Worm (Caenorhabditis elegans) whole organism, midembryonic: ENCODE results near the gene nas-17.
"Not testable (repeated sequence)": the region's sequence is repeated elsewhere in the genome, so short reads cannot be mapped to it uniquely, and the experiment has no call there.

Experiments
- T22C8.4 ChIP-seq: fragments of 200-800 bp; sonication (Bioruptor generic); IDR thresholded peaks from 2 replicates; pipeline ENCODE4 v1.3.6; 2022; ENCODE audit warnings: missing genetic modification characterization, missing compliant biosample characterization
- cog-1 ChIP-seq: sonication (generic microtip); optimal IDR thresholded peaks from 2 replicates; lab custom pipeline; 2016; ENCODE audit warnings: missing genetic modification characterization, missing compliant biosample characterization
- flt-1 ChIP-seq: fragments of 200-800 bp; sonication (Bioruptor generic); IDR thresholded peaks from 2 replicates; pipeline ENCODE4 v1.3.6; 2022; ENCODE audit warnings: missing genetic modification characterization, missing compliant biosample characterization
- klf-2 ChIP-seq: fragments of 200-800 bp; sonication (Bioruptor generic); conservative IDR thresholded peaks from 2 replicates; pipeline ENCODE4 v1.3.6; 2022; ENCODE audit warnings: missing genetic modification reagents, missing genetic modification characterization, missing compliant biosample characterization
- med-1 ChIP-seq: sonication (generic microtip); optimal IDR thresholded peaks from 2 replicates; lab custom pipeline; 2017; ENCODE audit warnings: missing genetic modification characterization, mild to moderate bottlenecking, missing compliant biosample characterization, antibody characterized with exemption, missing genetic modification reagents; ENCODE audit not compliant: insufficient read depth
- ref-1 ChIP-seq: fragments of 200-800 bp; sonication (Bioruptor generic); conservative IDR thresholded peaks from 2 replicates; pipeline ENCODE4 v1.3.6; 2022; ENCODE audit warnings: missing genetic modification reagents, missing genetic modification characterization, missing compliant biosample characterization
- tab-1 ChIP-seq: fragments of 200-800 bp; sonication (Bioruptor generic); IDR thresholded peaks from 2 replicates; pipeline ENCODE4 v1.3.6; 2022; ENCODE audit warnings: missing genetic modification characterization, missing compliant biosample characterization
- ztf-23 ChIP-seq: fragments of 200-800 bp; sonication (Bioruptor generic); IDR thresholded peaks from 2 replicates; pipeline ENCODE4 v1.3.6; 2022; ENCODE audit warnings: missing genetic modification reagents, missing genetic modification characterization, missing compliant biosample characterization
- ztf-29 ChIP-seq: fragments of 200-800 bp; sonication (Bioruptor generic); IDR thresholded peaks from 2 replicates; pipeline ENCODE4 v1.3.6; 2022; ENCODE audit warnings: missing genetic modification reagents, missing genetic modification characterization, missing compliant biosample characterization

The nas-17 gene

DNA sequence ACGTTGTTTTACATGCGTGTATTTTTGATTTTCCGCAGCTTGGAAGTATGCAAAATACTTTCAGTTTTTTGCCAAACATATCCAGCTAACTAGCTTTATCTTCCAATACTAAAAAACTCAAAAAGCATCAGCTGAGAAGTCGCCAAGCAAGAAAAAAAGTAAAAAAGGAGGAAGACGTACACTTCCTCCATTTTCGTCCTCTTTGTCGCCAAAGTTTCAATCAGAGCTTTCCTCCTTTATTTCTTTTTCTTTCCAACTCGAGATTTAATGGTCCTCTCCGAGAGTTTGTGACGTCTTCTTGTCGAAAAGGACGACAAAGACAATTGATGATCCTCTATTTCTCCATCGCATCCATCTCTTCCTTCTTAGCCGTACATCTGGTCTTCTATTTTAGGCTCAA, 18.1 kb upstream of the nas-17 start:
- TF ChIP-seq tab-1 (no peak), cog-1 (tag; lab: Kevin White, UChicago) (no peak), ztf-23 (GFP tag; lab: Robert Waterston, UW) (no peak), klf-2 (GFP tag; lab: Robert Waterston, UW) (no peak), ztf-29 (GFP tag; lab: Robert Waterston, UW) (no peak), ref-1 (GFP tag; lab: Robert Waterston, UW) (no peak), T22C8.4 (GFP tag; lab: Robert Waterston, UW) (no peak), flt-1 (GFP tag; lab: Robert Waterston, UW) (no peak), med-1 (GFP tag; lab: Kevin White, UChicago) (no peak)

DNA sequence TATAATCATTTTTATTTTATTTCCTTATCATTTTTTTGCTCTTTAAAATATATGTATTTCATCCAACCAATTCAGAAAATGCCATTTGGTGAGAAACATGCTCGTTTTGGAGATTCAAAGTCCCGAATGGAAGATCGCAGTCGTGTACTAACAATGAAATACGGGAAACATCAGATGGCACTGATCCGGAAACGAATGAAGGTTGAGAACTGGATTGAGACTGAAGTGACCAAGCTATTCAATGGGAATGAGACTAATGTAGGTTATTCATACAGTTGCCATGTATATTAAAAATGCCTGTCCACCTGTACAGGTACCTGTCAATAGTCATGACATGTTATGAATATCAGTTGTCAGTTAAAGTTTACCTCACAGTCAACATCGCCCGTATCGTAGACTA, 15.7 kb upstream of the nas-17 start, which contains the start of gene F55C10.5:
Gene F55C10.5 (plus strand): TSS at position 74 of the 400 bp plus-strand sequence.
- TF ChIP-seq klf-2 (GFP tag; lab: Robert Waterston, UW) (no peak), ztf-29 (GFP tag; lab: Robert Waterston, UW) (no peak), med-1 (GFP tag; lab: Kevin White, UChicago) (no peak), tab-1 (no peak), ztf-23 (GFP tag; lab: Robert Waterston, UW) (no peak), flt-1 (GFP tag; lab: Robert Waterston, UW) (no peak), cog-1 (tag; lab: Kevin White, UChicago) (no peak), T22C8.4 (GFP tag; lab: Robert Waterston, UW) (no peak), ref-1 (GFP tag; lab: Robert Waterston, UW) (no peak)

DNA sequence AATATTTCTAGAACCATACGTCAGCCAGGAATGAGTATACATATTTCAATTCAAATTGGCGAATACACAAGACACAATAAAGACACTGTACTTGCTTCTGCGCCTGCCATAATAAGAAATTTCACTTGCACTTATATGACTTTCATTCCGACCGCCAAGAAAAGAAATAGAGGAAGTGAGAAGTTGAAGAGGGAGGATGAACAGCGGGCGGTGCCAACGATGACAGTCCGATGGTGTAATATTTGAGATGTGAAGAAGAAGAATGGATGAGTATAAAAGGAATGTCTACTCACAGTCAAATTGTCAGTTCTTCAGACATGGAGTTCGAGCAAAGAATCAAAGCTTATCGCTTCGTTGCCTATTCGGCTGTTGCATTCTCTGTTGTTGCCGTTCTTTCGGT, 13.7 kb upstream of the nas-17 start, which contains the start of gene col-154:
Gene col-154 (plus strand): TSS at position 301 of the 400 bp plus-strand sequence.
- no peak for TF ChIP-seq ztf-29 (GFP tag; lab: Robert Waterston, UW)
- TF ChIP-seq med-1 (GFP tag; lab: Kevin White, UChicago) = no peak
- no peak for TF ChIP-seq ref-1 (GFP tag; lab: Robert Waterston, UW)
- no peak for TF ChIP-seq klf-2 (GFP tag; lab: Robert Waterston, UW)
- TF ChIP-seq ztf-23 (GFP tag; lab: Robert Waterston, UW) = no peak
- no peak for TF ChIP-seq tab-1
- no peak for TF ChIP-seq cog-1 (tag; lab: Kevin White, UChicago)
- no peak for TF ChIP-seq T22C8.4 (GFP tag; lab: Robert Waterston, UW)
- TF ChIP-seq flt-1 (GFP tag; lab: Robert Waterston, UW) = no peak

DNA sequence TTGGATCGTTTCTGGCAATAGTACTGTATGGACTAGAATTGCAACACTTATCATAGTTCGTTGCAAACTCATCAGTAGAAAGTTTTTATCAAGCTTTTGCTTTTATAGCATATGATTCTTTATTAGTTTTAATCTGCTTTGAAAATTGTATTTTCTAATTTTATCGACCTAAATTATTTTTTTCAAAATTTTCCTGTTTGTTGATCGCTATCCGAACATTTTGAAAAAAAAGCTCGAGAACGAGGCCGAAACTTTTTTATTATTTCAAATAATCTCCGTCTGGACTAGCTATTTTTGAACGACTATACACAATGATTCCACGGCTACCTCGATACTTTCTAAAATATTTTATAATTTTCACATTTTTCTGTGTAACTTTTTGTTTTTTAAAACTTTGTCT, 12.3 kb upstream of the nas-17 start, which contains the start of gene F55C10.4:
Gene F55C10.4 (plus strand): TSS at position 301 of the 400 bp plus-strand sequence.
- TF ChIP-seq ztf-23 (GFP tag; lab: Robert Waterston, UW) (no peak), cog-1 (tag; lab: Kevin White, UChicago) (no peak), flt-1 (GFP tag; lab: Robert Waterston, UW) (no peak)

DNA sequence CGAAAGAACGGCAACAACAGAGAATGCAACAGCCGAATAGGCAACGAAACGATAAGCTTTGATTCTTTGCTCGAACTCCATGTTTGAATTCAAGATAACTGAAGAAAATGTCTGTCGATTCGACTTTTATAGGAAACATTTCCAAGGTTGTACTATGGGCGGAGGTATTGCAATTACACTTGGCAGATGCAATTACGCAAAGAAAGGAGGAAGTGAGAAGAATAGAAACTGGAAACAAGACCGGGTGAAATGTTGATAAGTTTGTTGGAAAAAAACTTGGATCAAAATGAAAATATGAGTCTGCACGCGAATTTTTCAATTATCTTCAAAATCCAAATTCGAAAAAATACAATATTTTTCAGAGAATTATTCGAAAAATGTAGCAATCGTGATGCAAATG, 8.9 kb upstream of the nas-17 start, which contains the start of gene col-155:
Gene col-155 (minus strand): TSS at position 101 of the 400 bp plus-strand sequence.
- no peak for TF ChIP-seq ref-1 (GFP tag; lab: Robert Waterston, UW)
- no peak for TF ChIP-seq med-1 (GFP tag; lab: Kevin White, UChicago)
- TF ChIP-seq tab-1 = no peak
- TF ChIP-seq cog-1 (tag; lab: Kevin White, UChicago) = no peak
- no peak for TF ChIP-seq ztf-29 (GFP tag; lab: Robert Waterston, UW)
- TF ChIP-seq klf-2 (GFP tag; lab: Robert Waterston, UW) = no peak
- no peak for TF ChIP-seq T22C8.4 (GFP tag; lab: Robert Waterston, UW)
- no peak for TF ChIP-seq ztf-23 (GFP tag; lab: Robert Waterston, UW)
- TF ChIP-seq flt-1 (GFP tag; lab: Robert Waterston, UW) = no peak

DNA sequence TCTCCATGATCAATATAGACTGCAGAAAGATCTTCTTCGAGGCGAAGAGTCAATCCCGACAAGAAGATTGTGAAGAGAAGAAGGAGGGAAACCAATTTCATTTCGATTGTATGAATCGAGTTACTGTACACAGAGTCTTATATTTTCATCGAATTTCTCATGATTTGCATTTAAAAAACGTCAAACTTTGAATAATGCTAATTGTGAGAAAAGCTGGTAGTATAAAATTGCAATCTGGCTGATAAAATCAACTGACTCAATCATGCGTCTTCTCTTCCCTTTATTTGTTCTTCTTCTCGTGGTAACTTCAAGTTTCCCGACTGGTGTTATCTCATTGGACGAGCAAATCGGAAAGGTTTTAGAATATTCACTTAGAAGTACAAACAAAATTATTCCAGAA, 8.3 kb upstream of the nas-17 start, which contains the start of the genes K03B8.11 and K03B8.14:
Gene K03B8.11 (minus strand): TSS at position 101 of the 400 bp plus-strand sequence.
Gene K03B8.14 (plus strand): TSS at position 110 of the 400 bp plus-strand sequence.
- TF ChIP-seq ztf-29 (GFP tag; lab: Robert Waterston, UW) (no peak), cog-1 (tag; lab: Kevin White, UChicago) (no peak), med-1 (GFP tag; lab: Kevin White, UChicago) (no peak), T22C8.4 (GFP tag; lab: Robert Waterston, UW) (no peak), klf-2 (GFP tag; lab: Robert Waterston, UW) (no peak), flt-1 (GFP tag; lab: Robert Waterston, UW) (no peak), ztf-23 (GFP tag; lab: Robert Waterston, UW) (no peak), tab-1 (no peak), ref-1 (GFP tag; lab: Robert Waterston, UW) (no peak)

DNA sequence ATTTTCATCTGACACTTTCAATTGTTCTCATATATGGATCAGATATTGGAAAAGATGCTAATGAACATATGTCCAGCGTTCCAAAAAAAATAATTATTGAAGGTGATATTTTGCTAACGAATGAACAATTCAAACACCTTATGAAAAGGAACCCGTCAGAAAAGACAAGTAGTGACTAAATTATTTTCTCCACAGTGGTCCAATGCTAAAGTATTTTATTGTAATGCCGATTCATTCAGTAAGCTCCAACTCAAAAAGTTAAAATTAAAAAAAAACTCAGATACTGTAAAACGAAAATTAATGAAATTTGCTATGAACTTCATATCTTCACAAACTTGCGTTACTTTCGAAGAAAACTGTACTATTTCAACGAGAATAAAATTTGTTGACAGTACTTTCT, 6.7 kb upstream of the nas-17 start, which contains the start of gene nas-16:
Gene nas-16 (plus strand): TSS at position 301 of the 400 bp plus-strand sequence.
- no peak for TF ChIP-seq cog-1 (tag; lab: Kevin White, UChicago)
- no peak for TF ChIP-seq klf-2 (GFP tag; lab: Robert Waterston, UW)
- no peak for TF ChIP-seq ztf-23 (GFP tag; lab: Robert Waterston, UW)
- no peak for TF ChIP-seq tab-1
- no peak for TF ChIP-seq ref-1 (GFP tag; lab: Robert Waterston, UW)
- TF ChIP-seq flt-1 (GFP tag; lab: Robert Waterston, UW) = no peak
- no peak for TF ChIP-seq ztf-29 (GFP tag; lab: Robert Waterston, UW)
- no peak for TF ChIP-seq med-1 (GFP tag; lab: Kevin White, UChicago)
- TF ChIP-seq T22C8.4 (GFP tag; lab: Robert Waterston, UW) = no peak

DNA sequence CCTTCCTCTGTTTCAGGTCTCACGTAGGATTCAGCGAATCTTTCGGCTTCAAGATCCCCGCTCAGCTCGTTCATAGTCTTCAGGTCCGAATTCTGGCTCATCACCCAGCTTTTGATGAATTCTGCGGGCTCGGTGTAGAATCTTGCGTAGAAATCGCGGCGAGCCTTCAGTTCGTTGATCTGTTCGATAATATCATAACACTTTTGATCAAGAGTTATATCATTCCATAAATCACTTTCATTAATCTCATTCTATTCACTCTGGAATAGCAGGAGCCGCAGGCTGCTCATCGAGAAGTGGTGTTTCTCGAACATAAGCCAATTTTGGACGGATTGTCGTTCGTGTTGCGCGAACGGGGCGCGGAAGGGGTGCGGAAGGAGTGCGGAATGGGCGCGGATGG, 3.7 kb upstream of the nas-17 start, which contains the start of gene K03B8.4:
Gene K03B8.4 (minus strand): TSS at position 101 of the 400 bp plus-strand sequence.
- TF ChIP-seq ref-1, ztf-29, flt-1 (GFP tag; lab: Robert Waterston, UW): not testable (repeated sequence)

DNA sequence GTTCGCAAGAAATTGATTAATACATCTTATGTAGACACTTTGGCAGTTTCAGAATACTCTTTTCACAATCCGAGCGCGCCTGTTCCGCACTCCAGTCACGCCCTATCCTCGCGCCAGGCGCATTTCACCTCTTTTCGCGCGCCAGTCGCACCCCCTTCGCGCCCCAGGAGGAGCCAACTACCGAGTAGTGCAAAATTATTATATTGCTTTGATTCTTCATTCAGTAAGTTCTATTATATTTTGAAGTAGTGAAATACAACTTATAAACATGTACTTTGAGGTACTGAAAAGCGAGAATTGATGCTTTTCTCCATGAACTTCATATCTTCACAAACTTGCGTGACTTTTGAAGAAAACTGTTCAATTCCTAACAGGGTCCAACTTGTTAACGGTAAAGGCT, 2.6 kb upstream of the nas-17 start, which contains the start of gene nas-18:
Gene nas-18 (plus strand): TSS at position 301 of the 400 bp plus-strand sequence.
- TF ChIP-seq klf-2, flt-1, ztf-29 (GFP tag; lab: Robert Waterston, UW): not testable (repeated sequence)
